Fruit fly (Drosophila melanogaster) whole organism, embryonic: Measurements from ENCODE around the gene CG13893.

Source experiments
- Ada2b ChIP-seq: fragments of 200-800 bp; sonication (Bioruptor generic); IDR thresholded peaks from 2 replicates; pipeline ENCODE4 v1.3.6; 2022; ENCODE audit warnings: missing biosample characterization, missing genetic modification characterization
- Aef1 ChIP-seq: fragments of 200-800 bp; sonication (Bioruptor generic); IDR thresholded peaks from 3 replicates; pipeline ENCODE4 v1.3.6; 2022; ENCODE audit warnings: missing biosample characterization, missing genetic modification characterization
- Awh ChIP-seq: fragments of 200-800 bp; sonication (Bioruptor generic); IDR thresholded peaks from 2 replicates; pipeline ENCODE4, ENCODE4 v1.3.6; 2022; ENCODE audit warnings: missing biosample characterization, missing genetic modification characterization
- CG10267 ChIP-seq: fragments of 200-800 bp; sonication (Bioruptor generic); optimal IDR thresholded peaks from 2 replicates; lab custom pipeline; 2018; ENCODE audit warnings: missing biosample characterization, mild to moderate bottlenecking, missing genetic modification characterization, moderate library complexity
- CG12104 ChIP-seq: fragments of 200-800 bp; sonication (Bioruptor generic); optimal IDR thresholded peaks from 3 replicates; lab custom pipeline; 2016; ENCODE audit warnings: missing biosample characterization, missing genetic modification characterization
- CG1233 ChIP-seq: fragments of 200-800 bp; sonication (Bioruptor generic); optimal IDR thresholded peaks from 4 replicates; lab custom pipeline; 2018; ENCODE audit warnings: missing biosample characterization, mild to moderate bottlenecking, missing genetic modification characterization
- CG14050 ChIP-seq: fragments of 200-800 bp; sonication (Bioruptor generic); IDR thresholded peaks from 3 replicates; pipeline ENCODE4 v1.3.6; 2022; ENCODE audit warnings: missing biosample characterization, missing genetic modification characterization
- CG14667 ChIP-seq: fragments of 200-800 bp; sonication (Bioruptor generic); IDR thresholded peaks from 2 replicates; pipeline ENCODE4 v1.3.6; 2022; ENCODE audit warnings: missing biosample characterization, missing genetic modification characterization
- CG15011 ChIP-seq: fragments of 200-800 bp; sonication (Bioruptor generic); optimal IDR thresholded peaks from 3 replicates; lab custom pipeline; 2018; ENCODE audit warnings: missing biosample characterization, mild to moderate bottlenecking, missing genetic modification characterization
- CG15696 ChIP-seq: fragments of 200-800 bp; sonication (Bioruptor generic); optimal IDR thresholded peaks from 2 replicates; lab custom pipeline; 2019; ENCODE audit warnings: missing biosample characterization, mild to moderate bottlenecking, missing genetic modification characterization, moderate library complexity
- CG18476 ChIP-seq: fragments of 200-800 bp; sonication (Bioruptor generic); optimal IDR thresholded peaks from 2 replicates; lab custom pipeline; 2016; ENCODE audit warnings: missing biosample characterization, mild to moderate bottlenecking, missing genetic modification characterization
- CG18764 ChIP-seq: fragments of 200-800 bp; sonication (Bioruptor generic); optimal IDR thresholded peaks from 3 replicates; lab custom pipeline; 2016; ENCODE audit warnings: missing biosample characterization, missing genetic modification characterization
- CG2889 ChIP-seq: fragments of 200-800 bp; sonication (Bioruptor generic); IDR thresholded peaks from 3 replicates; pipeline ENCODE4 v1.3.6; 2022; ENCODE audit warnings: missing biosample characterization, missing genetic modification characterization
- CG3281 ChIP-seq: fragments of 200-800 bp; sonication (Bioruptor generic); optimal IDR thresholded peaks from 3 replicates; lab custom pipeline; 2017; ENCODE audit warnings: missing biosample characterization, mild to moderate bottlenecking, missing genetic modification characterization
- CG3407 ChIP-seq: fragments of 200-800 bp; sonication (Bioruptor generic); optimal IDR thresholded peaks from 2 replicates; lab custom pipeline; 2018; ENCODE audit warnings: missing biosample characterization, mild to moderate bottlenecking, missing genetic modification characterization
- CG43689 ChIP-seq: fragments of 200-800 bp; sonication (Bioruptor generic); IDR thresholded peaks from 2 replicates; pipeline ENCODE4 v1.3.6; 2022; ENCODE audit warnings: missing biosample characterization, missing genetic modification characterization
- CG4404 ChIP-seq: fragments of 200-800 bp; sonication (Bioruptor generic); IDR thresholded peaks from 2 replicates; pipeline ENCODE4 v1.3.6; 2022; ENCODE audit warnings: missing biosample characterization, missing genetic modification characterization
- CG4820 ChIP-seq: fragments of 200-800 bp; sonication (Bioruptor generic); optimal IDR thresholded peaks from 3 replicates; lab custom pipeline; 2016; ENCODE audit warnings: missing biosample characterization, missing genetic modification characterization
- CG6254 ChIP-seq: fragments of 200-800 bp; sonication (Bioruptor generic); optimal IDR thresholded peaks from 3 replicates; lab custom pipeline; 2017; ENCODE audit warnings: mild to moderate bottlenecking, missing biosample characterization, missing genetic modification reagents, missing genetic modification characterization
- CG6654 ChIP-seq: fragments of 200-800 bp; sonication (Bioruptor generic); optimal IDR thresholded peaks from 2 replicates; lab custom pipeline; 2017; ENCODE audit warnings: missing biosample characterization, mild to moderate bottlenecking, missing genetic modification characterization
- CkIIα-i1 ChIP-seq: fragments of 200-800 bp; sonication (Bioruptor generic); IDR thresholded peaks from 2 replicates; pipeline ENCODE4 v1.3.6; 2022; ENCODE audit warnings: missing biosample characterization, missing genetic modification characterization
- D19A ChIP-seq: fragments of 200-800 bp; optimal IDR thresholded peaks from 3 replicates; lab custom pipeline; 2019; ENCODE audit warnings: missing biosample characterization, mild to moderate bottlenecking, missing genetic modification characterization, moderate library complexity
- Dek ChIP-seq: fragments of 200-800 bp; sonication (Bioruptor generic); optimal IDR thresholded peaks from 3 replicates; lab custom pipeline; 2019; ENCODE audit warnings: missing biosample characterization, mild to moderate bottlenecking, missing genetic modification characterization, moderate library complexity
- Dll ChIP-seq: fragments of 200-800 bp; sonication (Bioruptor generic); IDR thresholded peaks from 4 replicates; pipeline ENCODE4 v1.3.6; 2022; ENCODE audit warnings: missing biosample characterization, missing genetic modification characterization; ENCODE audit not compliant: partially characterized antibody
- Meics ChIP-seq: fragments of 200-800 bp; sonication (Bioruptor generic); optimal IDR thresholded peaks from 2 replicates; lab custom pipeline; 2017; ENCODE audit warnings: missing biosample characterization, mild to moderate bottlenecking, missing genetic modification characterization
- Myb ChIP-seq: fragments of 200-800 bp; sonication (Bioruptor generic); optimal IDR thresholded peaks from 2 replicates; lab custom pipeline; 2016; ENCODE audit warnings: missing biosample characterization, missing genetic modification characterization
- NFAT ChIP-seq: fragments of 200-800 bp; sonication (Bioruptor generic); IDR thresholded peaks from 2 replicates; pipeline ENCODE4 v1.3.6; 2022; ENCODE audit warnings: missing biosample characterization, missing genetic modification characterization
- NfI ChIP-seq: fragments of 200-800 bp; sonication (Bioruptor generic); optimal IDR thresholded peaks from 3 replicates; lab custom pipeline; 2018; ENCODE audit warnings: missing biosample characterization, mild to moderate bottlenecking, missing genetic modification characterization, moderate library complexity
- Oli ChIP-seq: fragments of 200-800 bp; sonication (Bioruptor generic); optimal IDR thresholded peaks from 2 replicates; lab custom pipeline; 2018; ENCODE audit warnings: missing biosample characterization, mild to moderate bottlenecking, missing genetic modification characterization, moderate library complexity
- Sry-δ ChIP-seq: fragments of 200-800 bp; sonication (Bioruptor generic); optimal IDR thresholded peaks from 2 replicates; lab custom pipeline; 2016; ENCODE audit warnings: missing biosample characterization, missing genetic modification characterization
- Trl ChIP-seq, 3 experiments: fragments of >200 bp in 2 of 3; fragments of 200-800 bp in 1 of 3; sonication (Bioruptor generic) in 1 of 3; optimal IDR thresholded peaks; 2 replicates in 1 of 3; 3 replicates in 2 of 3; lab custom pipeline; 2016 to 2017; ENCODE audit warnings: missing biosample characterization in 1 of 3, missing genetic modification characterization in 1 of 3
- Usf ChIP-seq: fragments of 200-800 bp; sonication (Bioruptor generic); optimal IDR thresholded peaks from 2 replicates; lab custom pipeline; 2017; ENCODE audit warnings: missing genotype, missing biosample characterization, missing genetic modification characterization
- YL-1 ChIP-seq: fragments of 200-800 bp; sonication (Bioruptor generic); optimal IDR thresholded peaks from 3 replicates; lab custom pipeline; 2017; ENCODE audit warnings: missing biosample characterization, mild to moderate bottlenecking, missing genetic modification characterization
- abd-A ChIP-seq: fragments of 200-800 bp; sonication (Bioruptor generic); optimal IDR thresholded peaks from 3 replicates; lab custom pipeline; 2019; ENCODE audit warnings: missing biosample characterization, mild to moderate bottlenecking, missing genetic modification characterization, moderate library complexity
- amos ChIP-seq: fragments of 200-800 bp; sonication (Bioruptor generic); IDR thresholded peaks from 2 replicates; pipeline ENCODE4 v1.3.6; 2022; ENCODE audit warnings: missing biosample characterization, missing genetic modification characterization; ENCODE audit not compliant: partially characterized antibody
- ase ChIP-seq: fragments of 200-800 bp; sonication (Bioruptor generic); IDR thresholded peaks from 3 replicates; pipeline ENCODE4 v1.3.6; 2022; ENCODE audit warnings: missing biosample characterization, missing genetic modification characterization
- ash1 ChIP-seq: fragments of 200-800 bp; sonication (Bioruptor generic); optimal IDR thresholded peaks from 2 replicates; lab custom pipeline; 2018; ENCODE audit warnings: missing biosample characterization, mild to moderate bottlenecking, missing genetic modification characterization
- ato ChIP-seq: fragments of 200-800 bp; sonication (Bioruptor generic); IDR thresholded peaks from 2 replicates; pipeline ENCODE4 v1.3.6; 2022; ENCODE audit warnings: missing biosample characterization, missing genetic modification characterization; ENCODE audit not compliant: partially characterized antibody
- exex ChIP-seq: fragments of 200-800 bp; sonication (Bioruptor generic); optimal IDR thresholded peaks from 4 replicates; lab custom pipeline; 2018; ENCODE audit warnings: missing biosample characterization, mild to moderate bottlenecking, missing genetic modification characterization, moderate library complexity
- fu2 ChIP-seq: fragments of 200-800 bp; sonication (Bioruptor generic); optimal IDR thresholded peaks from 2 replicates; lab custom pipeline; 2016; ENCODE audit warnings: missing biosample characterization, missing genetic modification characterization
- gce ChIP-seq: fragments of 200-800 bp; sonication (Bioruptor generic); IDR thresholded peaks from 3 replicates; pipeline ENCODE4 v1.3.6; 2022; ENCODE audit warnings: missing biosample characterization, missing genetic modification characterization
- gsb-n ChIP-seq: fragments of 200-800 bp; sonication (Bioruptor generic); optimal IDR thresholded peaks from 3 replicates; lab custom pipeline; 2018; ENCODE audit warnings: missing biosample characterization, mild to moderate bottlenecking, missing genetic modification characterization
- her ChIP-seq: fragments of 200-800 bp; sonication (Bioruptor generic); optimal IDR thresholded peaks from 2 replicates; lab custom pipeline; 2016; ENCODE audit warnings: missing biosample characterization, missing genetic modification characterization
- hkb ChIP-seq, 2 experiments: fragments of 200-800 bp in 1 of 2; fragments of >200 bp in 1 of 2; sonication (Bioruptor generic) in 1 of 2; IDR thresholded peaks in 1 of 2; optimal IDR thresholded peaks in 1 of 2; 2 replicates each; pipeline versions ENCODE4 v1.3.6 to Lab custom; 2017 to 2022; ENCODE audit warnings: missing biosample characterization in 1 of 2, missing genetic modification characterization in 1 of 2
- lbe ChIP-seq: fragments of 200-800 bp; sonication (Bioruptor generic); optimal IDR thresholded peaks from 2 replicates; lab custom pipeline; 2016; ENCODE audit warnings: missing biosample characterization, mild to moderate bottlenecking, missing genetic modification characterization
- nerfin-2 ChIP-seq: fragments of 200-800 bp; sonication (Bioruptor generic); IDR thresholded peaks from 2 replicates; pipeline ENCODE4 v1.3.6; 2022; ENCODE audit warnings: missing biosample characterization, missing genetic modification characterization; ENCODE audit not compliant: partially characterized antibody
- pum ChIP-seq: fragments of 200-800 bp; sonication (Bioruptor generic); optimal IDR thresholded peaks from 2 replicates; lab custom pipeline; 2016; ENCODE audit warnings: missing biosample characterization, missing genetic modification characterization
- ranshi ChIP-seq: fragments of 200-800 bp; sonication (Bioruptor generic); IDR thresholded peaks from 2 replicates; pipeline ENCODE4 v1.3.6; 2022; ENCODE audit warnings: missing biosample characterization, missing genetic modification characterization
- slp2 ChIP-seq: fragments of 200-800 bp; sonication (Bioruptor generic); optimal IDR thresholded peaks from 2 replicates; lab custom pipeline; 2016; ENCODE audit warnings: missing biosample characterization, missing genetic modification characterization
- trh ChIP-seq: fragments of 200-800 bp; sonication (Bioruptor generic); optimal IDR thresholded peaks from 2 replicates; lab custom pipeline; 2016; ENCODE audit warnings: missing biosample characterization, missing genetic modification characterization
- vfl ChIP-seq: fragments of 200-800 bp; sonication (Bioruptor generic); optimal IDR thresholded peaks from 2 replicates; lab custom pipeline; 2016; ENCODE audit warnings: missing biosample characterization, missing genetic modification characterization
- zfh1 ChIP-seq: fragments of 200-800 bp; sonication (Bioruptor generic); IDR thresholded peaks from 3 replicates; pipeline ENCODE4 v1.3.6; 2022; ENCODE audit warnings: missing biosample characterization, missing genetic modification characterization

CG13893 gene

dm6 chr3L:554577-554976 is 49.2 kb downstream of the CG13893 start (continued):
- TF ChIP-seq CG15696 (tag; lab: Kevin White, UChicago) (no peak), amos (GFP tag; lab: Robert Waterston, UW) (no peak), CG14667 (GFP tag; lab: Robert Waterston, UW) (no peak), vfl (no peak), gce (no peak), CG10267 (tag; lab: Kevin White, UChicago) (peak; percentile 19), gsb-n (no peak), exex (tag; lab: Kevin White, UChicago) (no peak), slp2 (GFP tag; lab: Kevin White, UChicago) (no peak), CG3407 (GFP tag; lab: Kevin White, UChicago) (no peak), CG14050 (GFP tag; lab: Robert Waterston, UW) (no peak), CG18476 (peak; percentile 19), ase (GFP tag; lab: Robert Waterston, UW) (peak; percentile 29; the same call in 1 of the 3 replicates), ranshi (GFP tag; lab: Robert Waterston, UW) (peak; percentile 65), CG4820 (GFP tag; lab: Kevin White, UChicago) (peak; percentile 15), zfh1 (GFP tag; lab: Robert Waterston, UW) (peak; percentile 60; the same call in 2 of the 3 replicates), Aef1 (GFP tag; lab: Robert Waterston, UW) (peak; percentile 42; the same call in 2 of the 3 replicates), Oli (tag; lab: Kevin White, UChicago) (peak; percentile 50), pum (GFP tag; lab: Kevin White, UChicago) (no peak), CG6254 (GFP tag; lab: Kevin White, UChicago) (no peak), CG43689 (GFP tag; lab: Robert Waterston, UW) (no peak), CG12104 (GFP tag; lab: Kevin White, UChicago) (no peak), Usf (GFP tag; lab: Kevin White, UChicago) (no peak), ash1 (no peak), lbe (GFP tag; lab: Kevin White, UChicago) (no peak), nerfin-2 (GFP tag; lab: Robert Waterston, UW) (no peak), YL-1 (GFP tag; lab: Kevin White, UChicago) (no peak), Meics (GFP tag; lab: Kevin White, UChicago) (peak; percentile 63), CG1233 (GFP tag; lab: Kevin White, UChicago) (no peak), ato (GFP tag; lab: Robert Waterston, UW) (no peak), hkb (optimal IDR thresholded peaks at IDR 0.05; lab: Kevin White, UChicago) (no peak), hkb (GFP tag; IDR thresholded peaks at IDR 0.05; lab: Robert Waterston, UW) (peak; percentile 62), Awh (no peak), her (no peak), CG15011 (GFP tag; lab: Kevin White, UChicago) (no peak), CG18764 (GFP tag; lab: Kevin White, UChicago) (no peak), abd-A (tag; lab: Kevin White, UChicago) (no peak), CG3281 (GFP tag; lab: Kevin White, UChicago) (peak; percentile 63), Dek (tag; lab: Kevin White, UChicago) (peak; percentile 62)

dm6 chr3L:552950-553349 is 50.9 kb downstream of the CG13893 start:
- TF ChIP-seq CG6654 (GFP tag; lab: Kevin White, UChicago) (peak; percentile 28), Sry-δ (GFP tag; lab: Kevin White, UChicago) (peak; percentile 28), Myb (GFP tag; lab: Kevin White, UChicago) (peak; percentile 60), CG4404 (no peak), CG2889 (GFP tag; lab: Robert Waterston, UW) (peak; percentile 56; the same call in 1 of the 3 replicates), Dll (GFP tag; lab: Robert Waterston, UW) (no peak), CkIIα-i1 (GFP tag; lab: Robert Waterston, UW) (peak; percentile 26; the same call in 1 of the 2 replicates), trh (GFP tag; lab: Kevin White, UChicago) (no peak), Trl (optimal IDR thresholded peaks at IDR 0.05; lab: Kevin White, UChicago) (no peak), Trl (GFP tag; optimal IDR thresholded peaks at IDR 0.05; lab: Kevin White, UChicago) (peak; percentile 60), fu2 (GFP tag; lab: Kevin White, UChicago) (peak; percentile 16), Ada2b (GFP tag; lab: Robert Waterston, UW) (peak; percentile 84), NFAT (0 out of 2 replicates have a peak, but pooled peaks have one; percentile 56), NfI (GFP tag; lab: Kevin White, UChicago) (peak; percentile 72), D19A (tag; lab: Kevin White, UChicago) (peak; percentile 46)
